Worm (Caenorhabditis elegans) whole organism, L3 larva: Measurements from ENCODE around the gene best-12.

ENCODE experiments used
- R02D3.7 ChIP-seq: fragments of 150-350 bp; optimal IDR thresholded peaks from 2 replicates; lab custom pipeline; 2014; ENCODE audit warnings: missing biosample characterization, missing genetic modification characterization
- ZK546.5 ChIP-seq: sonication (generic microtip); optimal IDR thresholded peaks from 2 replicates; lab custom pipeline; 2017; ENCODE audit warnings: missing biosample characterization, missing genetic modification characterization
- ama-1 ChIP-seq: fragments of 150-350 bp; optimal IDR thresholded peaks from 2 replicates; lab custom pipeline; 2018
- ceh-28 ChIP-seq: fragments of 150-350 bp; optimal IDR thresholded peaks from 2 replicates; lab custom pipeline; 2014; ENCODE audit warnings: missing biosample characterization, missing genetic modification reagents, missing genetic modification characterization
- ceh-82 ChIP-seq: fragments of 150-350 bp; optimal IDR thresholded peaks from 2 replicates; lab custom pipeline; 2014; ENCODE audit warnings: missing biosample characterization, missing genetic modification characterization
- ceh-9 ChIP-seq: sonication (generic microtip); optimal IDR thresholded peaks from 2 replicates; lab custom pipeline; 2018; ENCODE audit warnings: missing biosample characterization, missing genetic modification characterization
- daf-12 ChIP-seq: fragments of 150-350 bp; optimal IDR thresholded peaks from 2 replicates; lab custom pipeline; 2014; ENCODE audit warnings: missing biosample characterization, missing genetic modification reagents, missing genetic modification characterization
- egl-5 ChIP-seq: fragments of 150-350 bp; optimal IDR thresholded peaks from 2 replicates; lab custom pipeline; 2017; ENCODE audit warnings: missing biosample characterization, missing genetic modification reagents, missing genetic modification characterization, inconsistent platforms
- elt-1 ChIP-seq: fragments of 150-350 bp; optimal IDR thresholded peaks from 2 replicates; lab custom pipeline; 2014; ENCODE audit warnings: missing biosample characterization, missing genetic modification characterization
- elt-2 ChIP-seq: sonication (generic microtip); optimal IDR thresholded peaks from 2 replicates; lab custom pipeline; 2016; ENCODE audit warnings: missing genetic modification reagents, mild to moderate bottlenecking, missing genetic modification characterization, missing compliant biosample characterization
- elt-3 ChIP-seq, 3 experiments: fragments of 150-350 bp in 1 of 3; sonication (generic microtip) in 2 of 3; optimal IDR thresholded peaks; 2 replicates in 2 of 3; 4 replicates in 1 of 3; lab custom pipeline; 2014 to 2017; ENCODE audit warnings: missing biosample characterization in 3 of 3, missing genetic modification characterization in 3 of 3
- fkh-2 ChIP-seq: fragments of 150-350 bp; optimal IDR thresholded peaks from 2 replicates; lab custom pipeline; 2014; ENCODE audit warnings: missing biosample characterization, missing genetic modification reagents, missing genetic modification characterization
- fos-1 ChIP-seq: fragments of 150-350 bp; optimal IDR thresholded peaks from 2 replicates; lab custom pipeline; 2014; ENCODE audit warnings: missing biosample characterization, missing genetic modification characterization
- jun-1 ChIP-seq: fragments of 150-350 bp; optimal IDR thresholded peaks from 2 replicates; lab custom pipeline; 2014; ENCODE audit warnings: missing biosample characterization, missing genetic modification reagents, missing genetic modification characterization
- lin-15B ChIP-seq: fragments of 150-350 bp; optimal IDR thresholded peaks from 2 replicates; lab custom pipeline; 2014; ENCODE audit warnings: missing biosample characterization, missing genetic modification characterization
- lsy-12 ChIP-seq: sonication (generic microtip); optimal IDR thresholded peaks from 2 replicates; lab custom pipeline; 2016; ENCODE audit warnings: mild to moderate bottlenecking, missing genetic modification characterization, missing compliant biosample characterization
- mdl-1 ChIP-seq: fragments of 150-350 bp; optimal IDR thresholded peaks from 2 replicates; lab custom pipeline; 2014; ENCODE audit warnings: missing biosample characterization, missing genetic modification characterization
- mml-1 ChIP-seq: fragments of 150-350 bp; sonication (generic microtip); optimal IDR thresholded peaks from 3 replicates; lab custom pipeline; 2014; ENCODE audit warnings: missing biosample characterization, missing genetic modification characterization
- nfya-1 ChIP-seq: sonication (generic microtip); optimal IDR thresholded peaks from 2 replicates; lab custom pipeline; 2017; ENCODE audit warnings: missing genetic modification characterization, mild to moderate bottlenecking, missing compliant biosample characterization, antibody characterized with exemption, moderate library complexity; ENCODE audit not compliant: insufficient read depth
- nhr-11 ChIP-seq: fragments of 150-350 bp; optimal IDR thresholded peaks from 2 replicates; lab custom pipeline; 2014; ENCODE audit warnings: missing biosample characterization, missing genetic modification characterization
- nhr-12 ChIP-seq: fragments of 150-350 bp; optimal IDR thresholded peaks from 2 replicates; lab custom pipeline; 2014; ENCODE audit warnings: missing biosample characterization, missing genetic modification characterization
- nhr-23 ChIP-seq: fragments of 150-350 bp; optimal IDR thresholded peaks from 2 replicates; lab custom pipeline; 2014; ENCODE audit warnings: missing biosample characterization, missing genetic modification reagents, missing genetic modification characterization
- nhr-237 ChIP-seq: fragments of 150-350 bp; optimal IDR thresholded peaks from 2 replicates; lab custom pipeline; 2014; ENCODE audit warnings: missing biosample characterization, missing genetic modification characterization
- nhr-28 ChIP-seq: fragments of 150-350 bp; optimal IDR thresholded peaks from 2 replicates; lab custom pipeline; 2014; ENCODE audit warnings: missing biosample characterization, missing genetic modification characterization
- nhr-43 ChIP-seq: sonication (generic microtip); optimal IDR thresholded peaks from 2 replicates; lab custom pipeline; 2016; ENCODE audit warnings: mild to moderate bottlenecking, missing genetic modification characterization, missing compliant biosample characterization; ENCODE audit not compliant: poor library complexity, severe bottlenecking
- nhr-67 ChIP-seq: fragments of 150-350 bp; optimal IDR thresholded peaks from 2 replicates; lab custom pipeline; 2014; ENCODE audit warnings: missing biosample characterization, missing genetic modification characterization
- nhr-76 ChIP-seq: fragments of 150-350 bp; sonication (generic microtip); optimal IDR thresholded peaks from 5 replicates; lab custom pipeline; 2014; ENCODE audit warnings: missing biosample characterization, missing genetic modification characterization
- nhr-77 ChIP-seq: fragments of 150-350 bp; optimal IDR thresholded peaks from 2 replicates; lab custom pipeline; 2014; ENCODE audit warnings: missing biosample characterization, missing genetic modification characterization
- pqm-1 ChIP-seq: fragments of 150-350 bp; optimal IDR thresholded peaks from 2 replicates; lab custom pipeline; 2017; ENCODE audit warnings: missing biosample characterization, missing genetic modification characterization, inconsistent platforms
- sea-2 ChIP-seq: fragments of 150-350 bp; sonication (generic microtip); optimal IDR thresholded peaks from 4 replicates; lab custom pipeline; 2014; ENCODE audit warnings: missing biosample characterization, missing genetic modification reagents, missing genetic modification characterization
- snpc-4 ChIP-seq: fragments of 150-350 bp; optimal IDR thresholded peaks from 2 replicates; lab custom pipeline; 2014; ENCODE audit warnings: missing biosample characterization, missing genetic modification characterization
- tbx-2 ChIP-seq: sonication (generic microtip); optimal IDR thresholded peaks from 2 replicates; lab custom pipeline; 2016; ENCODE audit warnings: mild to moderate bottlenecking, missing genetic modification characterization, missing compliant biosample characterization
- zag-1 ChIP-seq: fragments of 150-350 bp; optimal IDR thresholded peaks from 2 replicates; lab custom pipeline; 2014; ENCODE audit warnings: missing biosample characterization, missing genetic modification characterization
- ztf-4 ChIP-seq: fragments of 150-350 bp; optimal IDR thresholded peaks from 2 replicates; lab custom pipeline; 2014; ENCODE audit warnings: missing biosample characterization, missing genetic modification characterization

The best-12 gene

DNA sequence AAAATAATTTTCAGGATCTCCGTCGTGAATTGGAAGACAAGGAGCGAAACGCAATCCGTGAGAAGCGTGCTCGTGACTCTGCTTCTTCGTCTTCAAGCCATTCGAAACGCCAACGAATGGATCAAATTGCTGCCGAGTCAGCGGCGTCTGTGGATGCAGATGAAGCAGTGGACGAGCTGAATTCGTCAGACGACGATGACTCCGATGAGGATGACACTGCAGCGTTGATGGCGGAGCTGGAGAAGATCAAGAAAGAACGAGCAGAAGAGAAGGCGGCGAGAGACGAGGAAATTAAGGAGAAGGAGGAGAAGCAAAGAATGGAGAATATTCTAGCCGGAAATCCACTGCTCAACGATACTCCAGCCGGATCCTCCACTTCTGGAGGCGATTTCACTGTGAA is 25.7 kb upstream of the best-12 start:
- TF ChIP-seq pqm-1 (tag; lab: Kevin White, UChicago) = no peak
- no peak for TF ChIP-seq elt-3 (tag; optimal IDR thresholded peaks at IDR 0.05; lab: Kevin White, UChicago)
- no peak for TF ChIP-seq egl-5 (tag; lab: Kevin White, UChicago)
- no peak for TF ChIP-seq snpc-4
- no peak for TF ChIP-seq ztf-4 (tag; lab: Kevin White, UChicago)
- TF ChIP-seq nhr-28 (tag; lab: Kevin White, UChicago) = no peak
- no peak for TF ChIP-seq daf-12 (tag; lab: Kevin White, UChicago)
- TF ChIP-seq ceh-28 (tag; lab: Kevin White, UChicago) = no peak
- no peak for TF ChIP-seq mml-1 (tag; lab: Kevin White, UChicago)
- TF ChIP-seq ceh-82 (tag; lab: Kevin White, UChicago) = no peak
- no peak for TF ChIP-seq elt-1 (tag; lab: Kevin White, UChicago)
- no peak for TF ChIP-seq nhr-67 (tag; lab: Kevin White, UChicago)
- no peak for TF ChIP-seq nhr-11 (tag; lab: Kevin White, UChicago)

DNA sequence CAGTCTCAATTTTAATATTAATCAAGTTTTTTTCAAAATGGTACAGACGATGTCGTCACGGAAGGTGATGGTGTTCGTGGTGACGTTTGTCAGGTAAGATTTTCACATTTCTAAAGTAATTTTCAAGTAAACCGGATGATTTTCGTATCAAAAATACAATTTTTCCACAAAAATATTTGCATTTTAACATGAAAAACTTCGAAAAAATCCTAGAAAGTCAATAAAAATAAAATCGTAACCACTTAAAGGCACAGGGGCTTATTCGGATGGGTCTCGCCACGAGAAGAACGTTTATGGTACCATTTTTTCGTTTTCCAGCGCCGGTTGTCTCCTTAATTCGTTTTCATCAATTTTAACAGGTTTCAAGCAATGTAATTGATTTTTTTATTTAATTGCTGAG is 25.0 kb upstream of the best-12 start, which contains the start of gene T10C6.6:
Gene T10C6.6, plus strand, starts transcription at position 27 of the 400 bp plus-strand sequence.
- TF ChIP-seq ceh-82 (tag; lab: Kevin White, UChicago) (no peak), lsy-12 (no peak), nhr-76 (tag; lab: Kevin White, UChicago) (no peak), nhr-77 (tag; lab: Kevin White, UChicago) (no peak), ztf-4 (tag; lab: Kevin White, UChicago) (no peak), ama-1 (lab: Kevin White, UChicago) (no peak), daf-12 (tag; lab: Kevin White, UChicago) (no peak), nhr-237 (tag; lab: Kevin White, UChicago) (no peak), nhr-43 (no peak), ceh-9 (tag; lab: Kevin White, UChicago) (no peak), nhr-67 (tag; lab: Kevin White, UChicago) (no peak), zag-1 (tag; lab: Kevin White, UChicago) (no peak), sea-2 (no peak)
- TF ChIP-seq, all 47 proteins: peak for 0

DNA sequence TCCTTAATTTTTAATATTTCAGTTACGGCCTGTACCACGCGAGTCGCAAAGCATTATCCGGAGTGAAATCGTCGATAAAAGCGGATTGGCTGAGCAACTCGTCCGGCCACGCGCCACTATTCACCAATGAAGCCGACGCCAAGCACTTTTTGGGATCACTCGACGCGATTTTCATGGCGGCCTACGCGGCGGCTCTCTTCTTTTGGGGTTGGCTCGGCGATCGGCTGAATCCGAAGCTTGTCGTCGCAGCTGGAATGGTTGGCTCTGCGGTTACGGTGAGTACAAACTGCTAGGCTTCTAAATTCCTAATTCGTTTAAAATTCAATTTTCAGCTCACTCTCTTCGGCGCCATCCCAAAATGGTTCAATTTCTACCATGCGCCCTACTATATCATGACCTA is 24.4 kb upstream of the best-12 start:
- TF ChIP-seq lin-15B (tag; lab: Kevin White, UChicago) (no peak), nhr-28 (tag; lab: Kevin White, UChicago) (no peak), nhr-23 (no peak), mml-1 (tag; lab: Kevin White, UChicago) (no peak), tbx-2 (no peak), nhr-77 (tag; lab: Kevin White, UChicago) (no peak), sea-2 (no peak), ztf-4 (tag; lab: Kevin White, UChicago) (no peak), R02D3.7 (tag; lab: Kevin White, UChicago) (no peak), fkh-2 (no peak)

DNA sequence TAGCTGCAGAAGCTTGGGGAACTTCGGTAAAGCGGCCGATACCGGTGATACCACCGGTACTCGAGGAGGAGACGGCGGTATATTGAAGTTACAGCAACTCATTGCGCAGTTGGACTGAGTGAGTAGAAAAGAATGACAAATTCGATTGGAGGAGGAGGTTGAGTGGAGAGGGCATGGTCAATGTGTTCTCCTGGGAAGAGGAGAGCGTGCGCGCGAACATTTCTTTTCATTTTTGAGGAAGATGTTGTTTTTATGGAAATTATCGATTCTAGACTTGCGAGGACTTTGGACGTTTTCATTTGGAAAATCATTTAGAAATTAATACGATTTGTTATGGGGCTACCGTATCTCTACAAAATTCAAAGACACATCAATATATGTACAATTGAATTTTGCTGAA is 20.0 kb upstream of the best-12 start:
- no peak for TF ChIP-seq nhr-28 (tag; lab: Kevin White, UChicago)
- TF ChIP-seq nhr-23 = no peak
- TF ChIP-seq jun-1 (tag; lab: Kevin White, UChicago) = no peak
- no peak for TF ChIP-seq mml-1 (tag; lab: Kevin White, UChicago)
- no peak for TF ChIP-seq snpc-4
- no peak for TF ChIP-seq egl-5 (tag; lab: Kevin White, UChicago)
- no peak for TF ChIP-seq fos-1
- TF ChIP-seq ceh-28 (tag; lab: Kevin White, UChicago) = no peak

DNA sequence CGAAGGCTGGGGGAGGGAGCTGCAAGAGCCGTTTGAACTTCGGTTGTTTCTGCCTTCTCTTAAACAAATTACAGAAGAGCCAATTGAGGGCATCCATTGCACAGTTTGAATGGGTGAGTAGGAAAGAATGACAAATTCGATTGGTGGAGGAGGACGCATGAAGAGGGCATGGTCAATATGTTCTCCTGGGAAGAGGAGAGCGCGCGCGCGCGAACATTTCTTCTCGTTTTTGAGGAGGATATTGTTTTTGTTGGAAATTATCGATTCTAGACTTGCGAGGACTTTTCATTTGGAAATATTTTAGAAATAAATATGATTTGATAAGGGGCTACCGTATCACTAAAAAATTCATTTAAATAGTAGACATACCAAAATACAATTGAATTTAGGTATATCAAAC is 17.7 kb upstream of the best-12 start, which contains the start of gene T10C6.7:
Gene T10C6.7, minus strand, starts transcription at position 143 of the 400 bp plus-strand sequence.
- TF ChIP-seq ceh-28 (tag; lab: Kevin White, UChicago) (no peak), snpc-4 (no peak), fos-1 (no peak), ceh-82 (tag; lab: Kevin White, UChicago) (no peak), nhr-12 (tag; lab: Kevin White, UChicago) (no peak), nfya-1 (tag; lab: Kevin White, UChicago) (no peak), zag-1 (tag; lab: Kevin White, UChicago) (no peak), nhr-67 (tag; lab: Kevin White, UChicago) (no peak), nhr-76 (tag; lab: Kevin White, UChicago) (no peak), mdl-1 (no peak), R02D3.7 (tag; lab: Kevin White, UChicago) (no peak), egl-5 (tag; lab: Kevin White, UChicago) (no peak), tbx-2 (no peak), elt-2 (tag; lab: Kevin White, UChicago) (no peak), ZK546.5 (tag; lab: Kevin White, UChicago) (no peak)
